Worm (Caenorhabditis elegans) whole organism, L3 larva: ENCODE measurements around the gene C06C6.8.

Source experiments
- R02D3.7 ChIP-seq: fragments of 150-350 bp; optimal IDR thresholded peaks from 2 replicates; lab custom pipeline; 2014; ENCODE audit warnings: missing biosample characterization, missing genetic modification characterization
- ZK546.5 ChIP-seq: sonication (generic microtip); optimal IDR thresholded peaks from 2 replicates; lab custom pipeline; 2017; ENCODE audit warnings: missing biosample characterization, missing genetic modification characterization
- aly-2 ChIP-seq: fragments of 150-350 bp; optimal IDR thresholded peaks from 2 replicates; lab custom pipeline; 2014; ENCODE audit warnings: missing biosample characterization, missing genetic modification characterization
- ama-1 ChIP-seq: fragments of 150-350 bp; optimal IDR thresholded peaks from 2 replicates; lab custom pipeline; 2018
- ceh-16 ChIP-seq: sonication (generic microtip); optimal IDR thresholded peaks from 2 replicates; lab custom pipeline; 2017; ENCODE audit warnings: missing biosample characterization, missing genetic modification characterization
- ceh-28 ChIP-seq: fragments of 150-350 bp; optimal IDR thresholded peaks from 2 replicates; lab custom pipeline; 2014; ENCODE audit warnings: missing biosample characterization, missing genetic modification reagents, missing genetic modification characterization
- ceh-82 ChIP-seq: fragments of 150-350 bp; optimal IDR thresholded peaks from 2 replicates; lab custom pipeline; 2014; ENCODE audit warnings: missing biosample characterization, missing genetic modification characterization
- ceh-9 ChIP-seq: sonication (generic microtip); optimal IDR thresholded peaks from 2 replicates; lab custom pipeline; 2018; ENCODE audit warnings: missing biosample characterization, missing genetic modification characterization
- daf-12 ChIP-seq: fragments of 150-350 bp; optimal IDR thresholded peaks from 2 replicates; lab custom pipeline; 2014; ENCODE audit warnings: missing biosample characterization, missing genetic modification reagents, missing genetic modification characterization
- egl-5 ChIP-seq: fragments of 150-350 bp; optimal IDR thresholded peaks from 2 replicates; lab custom pipeline; 2017; ENCODE audit warnings: missing biosample characterization, missing genetic modification reagents, missing genetic modification characterization, inconsistent platforms
- elt-1 ChIP-seq: fragments of 150-350 bp; optimal IDR thresholded peaks from 2 replicates; lab custom pipeline; 2014; ENCODE audit warnings: missing biosample characterization, missing genetic modification characterization
- fkh-10 ChIP-seq: sonication (generic microtip); optimal IDR thresholded peaks from 2 replicates; lab custom pipeline; 2017; ENCODE audit warnings: missing biosample characterization, missing genetic modification reagents, missing genetic modification characterization
- fos-1 ChIP-seq: fragments of 150-350 bp; optimal IDR thresholded peaks from 2 replicates; lab custom pipeline; 2014; ENCODE audit warnings: missing biosample characterization, missing genetic modification characterization
- hmg-11 ChIP-seq: sonication (generic microtip); optimal IDR thresholded peaks from 2 replicates; lab custom pipeline; 2016; ENCODE audit warnings: missing genetic modification characterization, missing compliant biosample characterization
- lin-15B ChIP-seq: fragments of 150-350 bp; optimal IDR thresholded peaks from 2 replicates; lab custom pipeline; 2014; ENCODE audit warnings: missing biosample characterization, missing genetic modification characterization
- lsy-12 ChIP-seq: sonication (generic microtip); optimal IDR thresholded peaks from 2 replicates; lab custom pipeline; 2016; ENCODE audit warnings: mild to moderate bottlenecking, missing genetic modification characterization, missing compliant biosample characterization
- nfya-1 ChIP-seq: sonication (generic microtip); optimal IDR thresholded peaks from 2 replicates; lab custom pipeline; 2017; ENCODE audit warnings: missing genetic modification characterization, mild to moderate bottlenecking, missing compliant biosample characterization, antibody characterized with exemption, moderate library complexity; ENCODE audit not compliant: insufficient read depth
- nhr-12 ChIP-seq: fragments of 150-350 bp; optimal IDR thresholded peaks from 2 replicates; lab custom pipeline; 2014; ENCODE audit warnings: missing biosample characterization, missing genetic modification characterization
- nhr-23 ChIP-seq: fragments of 150-350 bp; optimal IDR thresholded peaks from 2 replicates; lab custom pipeline; 2014; ENCODE audit warnings: missing biosample characterization, missing genetic modification reagents, missing genetic modification characterization
- nhr-237 ChIP-seq: fragments of 150-350 bp; optimal IDR thresholded peaks from 2 replicates; lab custom pipeline; 2014; ENCODE audit warnings: missing biosample characterization, missing genetic modification characterization
- nhr-43 ChIP-seq: sonication (generic microtip); optimal IDR thresholded peaks from 2 replicates; lab custom pipeline; 2016; ENCODE audit warnings: mild to moderate bottlenecking, missing genetic modification characterization, missing compliant biosample characterization; ENCODE audit not compliant: poor library complexity, severe bottlenecking
- nhr-67 ChIP-seq: fragments of 150-350 bp; optimal IDR thresholded peaks from 2 replicates; lab custom pipeline; 2014; ENCODE audit warnings: missing biosample characterization, missing genetic modification characterization
- pha-4 ChIP-seq: fragments of 150-350 bp; optimal IDR thresholded peaks from 2 replicates; lab custom pipeline; 2014; ENCODE audit warnings: missing biosample characterization, missing genetic modification reagents, missing genetic modification characterization
- pqm-1 ChIP-seq: fragments of 150-350 bp; optimal IDR thresholded peaks from 2 replicates; lab custom pipeline; 2017; ENCODE audit warnings: missing biosample characterization, missing genetic modification characterization, inconsistent platforms
- sea-2 ChIP-seq: fragments of 150-350 bp; sonication (generic microtip); optimal IDR thresholded peaks from 4 replicates; lab custom pipeline; 2014; ENCODE audit warnings: missing biosample characterization, missing genetic modification reagents, missing genetic modification characterization
- skn-1 ChIP-seq: fragments of 150-350 bp; optimal IDR thresholded peaks from 2 replicates; lab custom pipeline; 2014; ENCODE audit warnings: missing biosample characterization, missing genetic modification characterization
- snpc-4 ChIP-seq: fragments of 150-350 bp; optimal IDR thresholded peaks from 2 replicates; lab custom pipeline; 2014; ENCODE audit warnings: missing biosample characterization, missing genetic modification characterization
- tbx-2 ChIP-seq: sonication (generic microtip); optimal IDR thresholded peaks from 2 replicates; lab custom pipeline; 2016; ENCODE audit warnings: mild to moderate bottlenecking, missing genetic modification characterization, missing compliant biosample characterization
- unc-62 ChIP-seq: fragments of 150-350 bp; sonication (generic microtip); optimal IDR thresholded peaks from 4 replicates; lab custom pipeline; 2014; ENCODE audit warnings: missing biosample characterization, missing genetic modification reagents, missing genetic modification characterization
- zag-1 ChIP-seq: fragments of 150-350 bp; optimal IDR thresholded peaks from 2 replicates; lab custom pipeline; 2014; ENCODE audit warnings: missing biosample characterization, missing genetic modification characterization
- ztf-11 ChIP-seq: fragments of 150-350 bp; optimal IDR thresholded peaks from 2 replicates; lab custom pipeline; 2014; ENCODE audit warnings: missing biosample characterization, missing genetic modification characterization
- ztf-4 ChIP-seq: fragments of 150-350 bp; optimal IDR thresholded peaks from 2 replicates; lab custom pipeline; 2014; ENCODE audit warnings: missing biosample characterization, missing genetic modification characterization

C06C6.8 gene

DNA sequence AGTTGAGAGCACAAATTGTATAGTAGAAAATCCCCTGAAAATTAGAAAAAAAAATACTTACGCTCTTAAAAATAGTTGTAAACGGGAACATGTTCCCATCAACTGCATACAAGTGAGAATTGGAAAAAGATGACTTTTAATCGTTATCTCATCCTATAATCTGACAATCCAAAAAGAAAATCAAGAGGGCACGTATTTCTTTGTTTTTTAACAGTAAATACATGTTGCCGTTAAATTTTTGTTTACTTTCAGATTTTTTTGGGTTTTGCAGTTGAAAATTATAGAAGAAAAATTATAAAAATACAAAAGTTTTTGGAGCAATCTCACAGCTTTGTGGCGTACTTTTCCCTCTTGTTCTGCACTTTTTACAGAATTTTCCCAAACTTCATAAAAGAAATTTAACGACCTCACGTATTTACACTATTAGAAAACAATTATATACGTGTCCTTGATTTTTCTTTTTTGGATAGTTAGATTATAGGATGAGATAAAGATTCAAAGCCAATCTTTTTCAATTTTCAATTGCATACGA is at the start of gene C06C6.8, which contains the start of gene C06C6.9:
Gene C06C6.8, plus strand, starts transcription at position 482 of the 532 bp plus-strand sequence.
Gene C06C6.9, minus strand, starts transcription at position 101 of the 532 bp plus-strand sequence.
- TF ChIP-seq aly-2 (tag; lab: Kevin White, UChicago) (no peak), nhr-23 (tag; lab: Kevin White, UChicago) (no peak), zag-1 (no peak), tbx-2 (tag; lab: Kevin White, UChicago) (no peak)

DNA sequence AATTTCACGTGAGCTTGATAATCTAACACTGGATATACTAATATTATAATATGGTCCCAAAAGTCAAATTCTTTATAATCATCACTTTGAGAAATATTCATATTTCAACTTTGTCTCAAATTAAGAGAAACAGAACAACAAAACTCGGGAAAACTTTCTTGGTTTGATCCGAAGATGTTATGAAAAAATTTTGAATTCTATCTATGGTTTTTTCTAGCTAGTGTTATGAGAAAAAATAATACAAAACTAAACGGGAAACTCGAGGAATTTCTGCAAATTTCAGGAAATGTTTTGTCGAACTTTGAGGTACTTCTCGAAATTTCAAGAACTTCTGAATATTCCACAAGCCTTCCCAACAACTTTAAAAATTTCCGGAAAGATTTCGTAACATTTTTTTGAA is 46.0 kb upstream of the C06C6.8 start, which contains the start of gene srw-59:
Gene srw-59, minus strand, starts transcription at position 101 of the 400 bp plus-strand sequence.
- TF ChIP-seq fkh-10 (GFP tag; lab: Kevin White, UChicago) (no peak), pqm-1 (tag; lab: Kevin White, UChicago) (no peak), skn-1 (no peak), ZK546.5 (tag; lab: Kevin White, UChicago) (no peak), daf-12 (tag; lab: Kevin White, UChicago) (no peak), ztf-4 (no peak)

DNA sequence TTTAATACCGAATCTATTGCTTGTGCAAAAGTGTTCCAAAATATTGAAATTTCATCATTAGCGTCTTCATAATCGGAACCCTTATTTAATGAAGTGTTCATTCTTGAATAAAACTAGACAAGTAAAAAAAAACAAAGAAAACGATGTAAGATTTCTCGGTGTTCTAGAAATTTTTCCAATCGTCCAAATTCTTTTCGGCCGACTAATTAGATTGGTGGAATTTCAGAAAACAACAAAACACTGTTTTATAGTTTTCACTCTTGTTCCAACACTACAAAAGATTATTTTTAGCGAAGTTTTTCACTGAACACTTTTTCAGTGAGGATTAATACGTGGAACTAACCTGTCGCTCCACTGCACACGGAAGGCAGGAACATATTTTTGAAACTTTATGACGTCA is 44.2 kb upstream of the C06C6.8 start, which contains the start of gene srw-56:
Gene srw-56, minus strand, starts transcription at position 101 of the 400 bp plus-strand sequence.
- TF ChIP-seq ceh-28 (tag; lab: Kevin White, UChicago) (no peak), R02D3.7 (tag; lab: Kevin White, UChicago) (no peak), fos-1 (tag; lab: Kevin White, UChicago) (no peak), ztf-4 (no peak), tbx-2 (tag; lab: Kevin White, UChicago) (no peak), daf-12 (tag; lab: Kevin White, UChicago) (no peak), lsy-12 (no peak), snpc-4 (no peak), sea-2 (no peak), nhr-67 (tag; lab: Kevin White, UChicago) (no peak), ama-1 (lab: Kevin White, UChicago) (no peak), unc-62 (no peak), aly-2 (tag; lab: Kevin White, UChicago) (no peak), ztf-11 (tag; lab: Kevin White, UChicago) (no peak), egl-5 (no peak), skn-1 (no peak)
- TF ChIP-seq, all 47 proteins: peak for 0

DNA sequence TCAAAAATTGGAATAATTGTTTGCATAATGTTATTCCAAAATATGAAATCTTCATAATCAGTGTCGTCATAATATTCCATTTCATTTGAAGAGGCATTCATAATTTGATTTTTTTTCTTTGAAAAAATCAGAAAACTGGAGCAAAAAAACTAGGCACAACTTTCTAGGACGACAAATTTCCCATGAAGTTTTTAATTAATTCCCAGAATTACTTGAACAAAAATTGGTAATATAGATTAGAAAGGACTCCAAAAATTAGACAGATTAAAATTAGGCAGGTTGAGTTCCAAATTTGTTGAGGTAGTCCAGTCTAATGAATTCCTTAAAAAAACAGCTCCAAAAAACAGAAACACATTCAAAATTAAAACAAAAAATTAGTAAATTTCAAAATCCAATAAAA is 42.0 kb upstream of the C06C6.8 start, which contains the start of gene srw-57:
Gene srw-57, minus strand, starts transcription at position 101 of the 400 bp plus-strand sequence.
- TF ChIP-seq ceh-16 (no peak), lin-15B (tag; lab: Kevin White, UChicago) (no peak), R02D3.7 (tag; lab: Kevin White, UChicago) (no peak)

DNA sequence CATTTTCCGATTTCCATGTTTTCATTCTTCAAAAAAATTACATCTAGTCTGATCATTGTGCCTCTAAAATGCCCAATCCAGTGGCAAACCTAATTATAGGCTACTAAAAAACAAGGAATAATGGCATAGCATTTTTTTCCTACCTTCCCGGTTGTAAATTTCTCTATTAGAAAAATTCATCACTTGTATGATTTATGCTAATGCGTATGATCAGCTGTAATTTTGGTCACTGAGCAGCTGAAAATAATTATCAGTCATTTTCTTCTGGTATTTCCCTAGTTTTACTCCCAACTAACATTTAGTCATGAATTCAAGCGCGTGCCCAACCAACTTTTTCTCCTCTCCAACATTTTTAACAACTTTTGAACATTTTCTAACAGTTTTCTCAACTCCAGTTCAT is 41.4 kb upstream of the C06C6.8 start, which contains the start of gene srh-186:
Gene srh-186, plus strand, starts transcription at position 301 of the 400 bp plus-strand sequence.
- TF ChIP-seq skn-1 (no peak), hmg-11 (no peak)

DNA sequence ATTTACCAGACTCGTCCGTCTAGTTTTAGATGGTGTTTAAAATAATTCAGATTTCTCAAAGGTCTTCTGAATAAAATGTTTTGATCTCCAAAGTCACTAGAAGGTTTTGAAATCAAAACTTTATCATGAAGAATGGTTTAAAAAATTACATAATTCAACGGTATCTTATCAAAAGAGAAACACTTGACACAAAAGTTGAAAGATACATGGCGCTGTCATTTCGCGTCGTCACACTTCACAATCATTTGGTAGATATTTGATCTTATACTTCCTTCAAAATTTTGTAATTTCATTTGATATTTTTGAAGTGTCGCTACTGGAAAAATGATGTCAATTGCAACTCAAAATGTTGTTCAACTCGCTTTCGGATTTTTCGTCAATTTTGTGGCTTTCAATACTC is 39.8 kb upstream of the C06C6.8 start, which contains the start of gene F36G9.3:
Gene F36G9.3, plus strand, starts transcription at position 301 of the 400 bp plus-strand sequence.
- TF ChIP-seq nhr-23 (tag; lab: Kevin White, UChicago) (no peak), ceh-82 (tag; lab: Kevin White, UChicago) (no peak), R02D3.7 (tag; lab: Kevin White, UChicago) (no peak), pha-4 (tag; lab: Kevin White, UChicago) (no peak), elt-1 (tag; lab: Kevin White, UChicago) (no peak), lsy-12 (no peak), ceh-9 (tag; lab: Kevin White, UChicago) (no peak), nhr-237 (tag; lab: Kevin White, UChicago) (no peak), nfya-1 (tag; lab: Kevin White, UChicago) (no peak), nhr-12 (tag; lab: Kevin White, UChicago) (no peak), pqm-1 (tag; lab: Kevin White, UChicago) (no peak), daf-12 (tag; lab: Kevin White, UChicago) (no peak), nhr-43 (tag; lab: Kevin White, UChicago) (no peak)
